Worm (Caenorhabditis elegans): ENCODE results near the gene F43C11.6.

The F43C11.6 gene

ce11 chrII:2330462-2330861 is 11.8 kb upstream of the F43C11.6 start:
- TF ChIP-seq sea-1 (GFP tag; conservative IDR thresholded peaks at IDR 0.05) (no peak), hnd-1 (tag; optimal IDR thresholded peaks at IDR 0.05) (no peak), tbx-37 (GFP tag; conservative IDR thresholded peaks at IDR 0.05) (no peak), hmbx-1 (tag; optimal IDR thresholded peaks at IDR 0.05) (no peak), tra-4 (tag; optimal IDR thresholded peaks at IDR 0.05) (no peak), scrt-1 (GFP tag; IDR thresholded peaks at IDR 0.05) (no peak), ets-7 (tag; optimal IDR thresholded peaks at IDR 0.05) (no peak), ceh-36 (tag; optimal IDR thresholded peaks at IDR 0.05) (no peak), pes-1 (GFP tag; IDR thresholded peaks at IDR 0.05) (no peak), F13C5.2 (tag; optimal IDR thresholded peaks at IDR 0.05) (no peak), aly-1 (tag; optimal IDR thresholded peaks at IDR 0.05) (no peak), ceh-13 (GFP tag; optimal IDR thresholded peaks at IDR 0.05) (no peak), B0310.2 (tag; optimal IDR thresholded peaks at IDR 0.05) (no peak), flt-1 (GFP tag; IDR thresholded peaks at IDR 0.05) (no peak)

- TF ChIP-seq scrt-1 (GFP tag; IDR thresholded peaks at IDR 0.05) (no peak), pes-1 (GFP tag; IDR thresholded peaks at IDR 0.05) (no peak), ceh-13 (GFP tag; optimal IDR thresholded peaks at IDR 0.05) (no peak), F13C5.2 (tag; optimal IDR thresholded peaks at IDR 0.05) (no peak), ceh-36 (tag; optimal IDR thresholded peaks at IDR 0.05) (no peak), B0310.2 (tag; optimal IDR thresholded peaks at IDR 0.05) (no peak), ama-1 (optimal IDR thresholded peaks at IDR 0.05) (no peak), hnd-1 (tag; optimal IDR thresholded peaks at IDR 0.05) (no peak), tbx-37 (GFP tag; conservative IDR thresholded peaks at IDR 0.05) (no peak), tra-4 (tag; optimal IDR thresholded peaks at IDR 0.05) (no peak), sea-1 (GFP tag; conservative IDR thresholded peaks at IDR 0.05) (no peak), tbx-11 (GFP tag; IDR thresholded peaks at IDR 0.05) (no peak), ets-7 (tag; optimal IDR thresholded peaks at IDR 0.05) (no peak), hmbx-1 (tag; optimal IDR thresholded peaks at IDR 0.05) (no peak), hmg-4 (GFP tag; optimal IDR thresholded peaks at IDR 0.05) (no peak), aly-1 (tag; optimal IDR thresholded peaks at IDR 0.05) (no peak), flt-1 (GFP tag; IDR thresholded peaks at IDR 0.05) (no peak)
These were observed 10.0 kb upstream of the F43C11.6 start, which contains the start of gene F43C11.8 for ce11 chrII:2332220-2332619. TSS of gene F43C11.8 (plus strand) at chrII:2332520.

ce11 chrII:2335572-2335971 is 6.7 kb upstream of the F43C11.6 start, which contains the start of gene F43C11.7:
TSS of gene F43C11.7 (plus strand) at chrII:2335897.
- no peak for TF ChIP-seq ceh-13 (GFP tag; optimal IDR thresholded peaks at IDR 0.05)
- TF ChIP-seq pes-1 (GFP tag; IDR thresholded peaks at IDR 0.05): no peak
- no peak for TF ChIP-seq B0310.2 (tag; optimal IDR thresholded peaks at IDR 0.05)
- no peak for TF ChIP-seq flt-1 (GFP tag; IDR thresholded peaks at IDR 0.05)

- TF ChIP-seq ama-1 (optimal IDR thresholded peaks at IDR 0.05): no peak
- no peak for TF ChIP-seq tbx-37 (GFP tag; conservative IDR thresholded peaks at IDR 0.05)
- no peak for TF ChIP-seq aly-1 (tag; optimal IDR thresholded peaks at IDR 0.05)
- no peak for TF ChIP-seq sea-1 (GFP tag; conservative IDR thresholded peaks at IDR 0.05)
- TF ChIP-seq ceh-36 (tag; optimal IDR thresholded peaks at IDR 0.05): peak; percentile 71
- no peak for TF ChIP-seq pes-1 (GFP tag; IDR thresholded peaks at IDR 0.05)
These were observed 6.1 kb upstream of the F43C11.6 start for ce11 chrII:2336177-2336576.

- TF ChIP-seq tbx-11 (GFP tag; IDR thresholded peaks at IDR 0.05) (no peak), F13C5.2 (tag; optimal IDR thresholded peaks at IDR 0.05) (peak; percentile 15)
These were observed 1.3 kb upstream of the F43C11.6 start for ce11 chrII:2340974-2341373.

- no peak for TF ChIP-seq tra-4 (tag; optimal IDR thresholded peaks at IDR 0.05)
- TF ChIP-seq aly-1 (tag; optimal IDR thresholded peaks at IDR 0.05): no peak
- TF ChIP-seq hmbx-1 (tag; optimal IDR thresholded peaks at IDR 0.05): no peak
- TF ChIP-seq hnd-1 (tag; optimal IDR thresholded peaks at IDR 0.05): no peak
- no peak for TF ChIP-seq tbx-37 (GFP tag; conservative IDR thresholded peaks at IDR 0.05)
- no peak for TF ChIP-seq ceh-13 (GFP tag; optimal IDR thresholded peaks at IDR 0.05)
- no peak for TF ChIP-seq ama-1 (optimal IDR thresholded peaks at IDR 0.05)
- TF ChIP-seq B0310.2 (tag; optimal IDR thresholded peaks at IDR 0.05): no peak
- TF ChIP-seq tbx-11 (GFP tag; IDR thresholded peaks at IDR 0.05): no peak
- TF ChIP-seq F13C5.2 (tag; optimal IDR thresholded peaks at IDR 0.05): no peak
- no peak for TF ChIP-seq flt-1 (GFP tag; IDR thresholded peaks at IDR 0.05)
- TF ChIP-seq sea-1 (GFP tag; conservative IDR thresholded peaks at IDR 0.05): no peak
- no peak for TF ChIP-seq ceh-36 (tag; optimal IDR thresholded peaks at IDR 0.05)
- no peak for TF ChIP-seq hmg-4 (GFP tag; optimal IDR thresholded peaks at IDR 0.05)
- no peak for TF ChIP-seq scrt-1 (GFP tag; IDR thresholded peaks at IDR 0.05)
These were observed 714 bp upstream of the F43C11.6 start, which contains the start of gene enri-1 for ce11 chrII:2341515-2341914. TSS of gene enri-1 (minus strand) at chrII:2341615.

- TF ChIP-seq flt-1 (GFP tag; IDR thresholded peaks at IDR 0.05): no peak
- TF ChIP-seq aly-1 (tag; optimal IDR thresholded peaks at IDR 0.05): no peak
- TF ChIP-seq tra-4 (tag; optimal IDR thresholded peaks at IDR 0.05): no peak
- no peak for TF ChIP-seq sea-1 (GFP tag; conservative IDR thresholded peaks at IDR 0.05)
These were observed 4.4 kb downstream of the F43C11.6 start, which contains the start of gene F43C11.4 for ce11 chrII:2346672-2347071. TSS of gene F43C11.4 (plus strand) at chrII:2346972.

ce11 chrII:2352546-2352945 is 10.3 kb downstream of the F43C11.6 start, which contains the start of gene F43C11.10:
TSS of gene F43C11.10 (minus strand) at chrII:2352646.
- TF ChIP-seq hnd-1 (tag; optimal IDR thresholded peaks at IDR 0.05) (no peak), tra-4 (tag; optimal IDR thresholded peaks at IDR 0.05) (no peak), B0310.2 (tag; optimal IDR thresholded peaks at IDR 0.05) (no peak), scrt-1 (GFP tag; IDR thresholded peaks at IDR 0.05) (no peak), hmbx-1 (tag; optimal IDR thresholded peaks at IDR 0.05) (no peak), ceh-13 (GFP tag; optimal IDR thresholded peaks at IDR 0.05) (no peak), flt-1 (GFP tag; IDR thresholded peaks at IDR 0.05) (no peak), pes-1 (GFP tag; IDR thresholded peaks at IDR 0.05) (no peak), tbx-37 (GFP tag; conservative IDR thresholded peaks at IDR 0.05) (no peak), F13C5.2 (tag; optimal IDR thresholded peaks at IDR 0.05) (no peak), aly-1 (tag; optimal IDR thresholded peaks at IDR 0.05) (no peak), ets-7 (tag; optimal IDR thresholded peaks at IDR 0.05) (no peak), ceh-36 (tag; optimal IDR thresholded peaks at IDR 0.05) (no peak)

Data from whole organism, early embryonic.